Worm (Caenorhabditis elegans) whole organism, L3 larva: ENCODE results near the gene F26F4.6.

Experiments used
- R02D3.7 ChIP-seq: fragments of 150-350 bp; optimal IDR thresholded peaks from 2 replicates; lab custom pipeline; 2014; ENCODE audit warnings: missing biosample characterization, missing genetic modification characterization
- egl-5 ChIP-seq: fragments of 150-350 bp; optimal IDR thresholded peaks from 2 replicates; lab custom pipeline; 2017; ENCODE audit warnings: missing biosample characterization, missing genetic modification reagents, missing genetic modification characterization, inconsistent platforms
- lin-39 ChIP-seq: fragments of 150-350 bp; optimal IDR thresholded peaks from 2 replicates; lab custom pipeline; 2018; ENCODE audit warnings: missing biosample characterization, missing genetic modification reagents, missing genetic modification characterization
- unc-62 ChIP-seq: fragments of 150-350 bp; sonication (generic microtip); optimal IDR thresholded peaks from 4 replicates; lab custom pipeline; 2014; ENCODE audit warnings: missing biosample characterization, missing genetic modification reagents, missing genetic modification characterization

ce11 chrIII:4920221-4920620 lies 26.8 kb upstream of the F26F4.6 start, which contains the start of gene ula-1:
- TF ChIP-seq lin-39 (tag; lab: Kevin White, UChicago) (no peak), R02D3.7 (tag; lab: Kevin White, UChicago) (no peak), unc-62 (GFP tag; lab: Kevin White, UChicago) (no peak), egl-5 (tag; lab: Kevin White, UChicago) (no peak)
